Worm (Caenorhabditis elegans) whole organism, L4/young adult: Measurements from ENCODE around the gene T10C6.10.

Source experiments
- W03F9.2 ChIP-seq: fragments of 150-350 bp; optimal IDR thresholded peaks from 2 replicates; lab custom pipeline; 2014; ENCODE audit warnings: missing biosample characterization, missing genetic modification characterization
- dao-5 ChIP-seq: sonication (generic microtip); optimal IDR thresholded peaks from 2 replicates; lab custom pipeline; 2016; ENCODE audit warnings: missing genotype, missing genetic modification characterization, moderate library complexity, missing compliant biosample characterization
- him-1 ChIP-seq: sonication (generic microtip); optimal IDR thresholded peaks from 2 replicates; lab custom pipeline; 2016; ENCODE audit warnings: missing genotype, missing genetic modification reagents, missing genetic modification characterization, missing compliant biosample characterization

T10C6.10 gene

DNA sequence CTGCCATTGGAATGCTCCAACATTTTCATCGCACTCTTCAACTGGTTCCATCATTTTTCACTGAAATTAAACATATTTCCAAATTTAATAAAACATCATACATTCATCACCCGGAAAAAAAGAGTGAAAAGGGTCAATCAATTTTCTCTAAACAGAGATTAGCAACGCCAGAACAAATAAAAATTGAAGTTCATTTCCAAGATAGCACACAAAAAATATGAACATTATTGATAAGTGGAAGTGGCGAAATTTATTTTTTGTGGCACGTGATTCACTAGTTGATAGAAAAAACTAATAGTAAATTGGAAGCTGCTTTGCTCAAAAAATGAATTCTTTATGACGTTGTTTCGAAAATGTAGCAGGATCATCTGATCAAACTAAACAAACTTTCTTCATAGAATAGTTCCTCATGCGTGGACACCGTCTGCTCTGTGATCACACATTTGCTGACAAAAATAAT lies 39.1 kb downstream of the T10C6.10 start, which contains the start of the genes F14H3.12 and srj-29:
Gene F14H3.12, minus strand, starts transcription at position 74 of the 460 bp plus-strand sequence.
Gene srj-29, plus strand, starts transcription at position 410 of the 460 bp plus-strand sequence.
- TF ChIP-seq W03F9.2 (no peak), dao-5 (tag; lab: Kevin White, UChicago) (no peak), him-1 (tag; lab: Kevin White, UChicago) (no peak)

DNA sequence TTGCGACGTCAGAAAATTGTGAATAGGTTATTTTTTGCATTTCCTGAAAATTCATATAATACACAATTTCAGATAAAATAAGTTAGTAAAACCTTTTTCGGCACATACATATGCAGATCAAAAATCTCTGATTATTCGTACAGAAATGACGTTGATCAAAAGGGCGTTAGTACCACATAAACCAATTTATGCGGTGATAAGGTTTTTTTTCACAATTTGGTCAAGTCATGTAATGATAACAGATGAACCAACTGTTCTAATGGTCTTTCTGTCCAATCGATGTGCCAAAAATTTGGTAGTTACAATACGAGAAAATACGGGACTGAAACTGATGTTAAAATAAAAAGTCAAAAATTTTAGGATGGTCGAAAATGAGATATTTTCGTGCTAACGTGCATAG lies 43.8 kb downstream of the T10C6.10 start:
- TF ChIP-seq him-1 (tag; lab: Kevin White, UChicago) (no peak), dao-5 (tag; lab: Kevin White, UChicago) (no peak), W03F9.2 (no peak)

DNA sequence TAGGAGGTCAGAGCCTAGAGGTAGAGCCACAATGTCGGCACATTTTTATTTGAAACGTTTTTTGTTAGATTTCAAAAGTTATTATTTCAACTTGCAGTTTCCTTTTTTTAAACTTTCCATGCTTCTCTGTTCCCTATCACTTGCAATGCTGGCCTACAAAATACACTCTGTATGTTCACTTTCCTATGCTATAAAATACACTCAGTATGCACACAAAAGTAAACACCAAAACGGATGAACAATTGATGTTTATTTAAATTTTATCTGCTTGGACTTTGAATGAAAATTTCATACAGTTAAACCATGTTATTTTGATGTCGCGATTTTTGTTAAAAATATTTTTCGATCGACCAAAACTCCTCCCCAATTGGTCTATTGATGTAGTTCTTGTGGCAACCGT lies 44.5 kb downstream of the T10C6.10 start:
- TF ChIP-seq him-1 (tag; lab: Kevin White, UChicago): no peak
- no peak for TF ChIP-seq dao-5 (tag; lab: Kevin White, UChicago)
